Fruit fly (Drosophila melanogaster) whole organism: ENCODE results near the gene CG7304.

Source experiments
- CG8478 ChIP-seq: fragments of >200 bp; optimal IDR thresholded peaks from 2 replicates; lab custom pipeline; 2018; ENCODE audit warnings: inconsistent platforms
- Dll ChIP-seq: fragments of >200 bp; optimal IDR thresholded peaks from 2 replicates; lab custom pipeline; 2017
- EcR ChIP-seq, 2 experiments: fragments of >200 bp; optimal IDR thresholded peaks; 2 replicates each; lab custom pipeline; 2017; ENCODE audit warnings: missing biosample characterization in 2 of 2, missing genetic modification characterization in 2 of 2, missing genetic modification reagents in 2 of 2
- pan ChIP-seq: fragments of >200 bp; optimal IDR thresholded peaks from 2 replicates; lab custom pipeline; 2017
- psq ChIP-seq: fragments of >200 bp; optimal IDR thresholded peaks from 2 replicates; lab custom pipeline; 2017
- usp ChIP-seq: fragments of >200 bp; optimal IDR thresholded peaks from 2 replicates; lab custom pipeline; 2017; ENCODE audit warnings: missing biosample characterization, missing genetic modification characterization, mixed read lengths

CG7304 gene

DNA sequence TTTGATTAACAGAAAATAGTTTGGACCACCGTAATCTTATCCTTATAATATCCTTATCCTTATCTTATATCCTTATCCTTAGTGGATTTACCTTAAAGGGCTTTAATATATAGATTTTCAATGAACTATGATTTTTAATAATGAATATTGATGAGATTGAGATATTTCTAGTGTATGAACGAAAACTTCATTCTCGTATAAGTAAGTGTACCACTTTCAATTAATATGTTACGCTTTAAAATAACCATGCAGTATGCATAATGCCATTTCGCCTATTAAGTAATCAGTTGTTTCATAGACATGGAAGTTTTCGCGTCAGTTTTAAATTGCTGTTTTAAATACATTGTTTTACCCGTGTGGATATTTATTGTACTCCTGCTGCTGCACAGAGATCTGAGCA lies at the start of gene CG7304:
TSS of gene CG7304 (plus strand) at position 301 of the 400 bp plus-strand sequence.
- TF ChIP-seq EcR (GFP tag; optimal IDR thresholded peaks at IDR 0.05; lab: Kevin White, UChicago) (no peak), CG8478 (no peak), Dll (no peak), psq (lab: Kevin White, UChicago) (no peak), pan (lab: Kevin White, UChicago) (no peak), usp (GFP tag; lab: Kevin White, UChicago) (no peak)

DNA sequence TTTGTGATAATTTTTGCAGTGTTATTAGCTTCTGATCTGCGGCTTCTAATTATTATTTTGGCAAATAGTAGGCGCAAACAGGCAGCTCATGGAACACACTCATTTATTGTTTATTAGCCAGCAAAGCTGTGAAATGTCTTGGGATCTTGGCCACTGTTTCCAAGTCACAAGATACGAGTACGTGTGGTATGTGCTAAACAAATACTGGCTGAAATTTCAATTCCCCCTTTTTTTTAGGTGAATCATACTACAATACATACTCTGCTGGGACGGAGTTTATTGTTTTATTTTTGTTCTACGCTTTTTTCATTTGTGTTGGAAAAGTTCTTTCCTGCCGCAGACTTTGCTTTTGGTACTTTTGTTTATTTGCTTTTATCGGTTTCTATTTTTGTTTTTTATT lies 48.5 kb upstream of the CG7304 start:
- TF ChIP-seq EcR (GFP tag; optimal IDR thresholded peaks at IDR 0.05; lab: Kevin White, UChicago): no peak
- TF ChIP-seq pan (lab: Kevin White, UChicago): no peak
- TF ChIP-seq psq (lab: Kevin White, UChicago): no peak

DNA sequence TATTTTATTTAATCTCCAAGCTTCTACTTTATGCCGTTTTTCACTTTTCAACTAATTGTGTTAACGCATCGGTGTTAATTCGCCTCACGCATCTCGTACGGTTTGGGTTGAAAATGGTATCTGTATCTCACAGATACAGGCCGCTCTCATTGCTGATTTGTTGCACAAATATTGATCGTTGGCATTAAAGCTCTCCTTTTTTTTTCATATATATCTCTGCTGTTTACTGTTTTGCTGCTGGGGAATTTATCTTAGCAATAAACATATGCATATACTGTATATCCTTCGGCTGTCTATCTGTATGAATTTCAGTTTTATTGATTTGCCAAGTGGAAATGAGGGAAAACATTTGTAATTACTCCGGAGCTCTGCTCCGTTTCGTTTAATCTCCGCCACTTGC lies 46.9 kb upstream of the CG7304 start:
- TF ChIP-seq usp (GFP tag; lab: Kevin White, UChicago): no peak

DNA sequence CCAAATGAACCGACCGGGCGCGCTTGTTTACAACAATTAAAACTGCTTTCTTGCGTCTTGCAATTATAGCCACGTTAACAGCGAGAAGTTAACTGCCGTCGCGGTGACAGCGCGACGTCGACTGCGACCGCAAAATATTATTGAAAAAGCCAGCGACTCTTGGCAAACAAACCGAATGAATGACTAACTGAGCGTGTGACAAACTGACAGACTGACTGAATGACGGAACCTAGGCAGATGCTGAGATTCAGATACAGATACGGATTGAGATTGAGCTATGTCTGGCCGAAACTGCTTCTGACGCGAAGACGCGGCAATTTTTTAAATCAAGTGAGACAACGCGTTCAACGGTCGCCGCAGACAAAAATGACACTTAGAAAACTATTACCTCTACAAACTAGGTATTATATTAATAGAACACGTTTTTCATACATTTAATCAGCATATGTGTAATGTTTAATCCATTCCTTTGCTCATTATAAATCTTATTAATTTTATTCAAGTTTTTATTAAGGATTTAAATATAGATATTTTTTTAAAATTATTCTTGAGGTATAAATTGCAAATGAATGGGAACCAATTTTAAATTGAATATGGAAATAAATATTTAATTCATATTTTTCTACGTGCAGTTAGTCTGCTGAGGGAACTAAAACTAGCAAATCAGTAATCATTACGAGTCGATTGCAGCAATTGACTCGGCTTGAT lies 45.0 kb upstream of the CG7304 start:
- no peak for TF ChIP-seq pan (lab: Kevin White, UChicago)
- no peak for TF ChIP-seq CG8478
- TF ChIP-seq psq (lab: Kevin White, UChicago): no peak
- no peak for TF ChIP-seq EcR (GFP tag; optimal IDR thresholded peaks at IDR 0.05; lab: Kevin White, UChicago)
- no peak for TF ChIP-seq Dll
- TF ChIP-seq usp (GFP tag; lab: Kevin White, UChicago): no peak

DNA sequence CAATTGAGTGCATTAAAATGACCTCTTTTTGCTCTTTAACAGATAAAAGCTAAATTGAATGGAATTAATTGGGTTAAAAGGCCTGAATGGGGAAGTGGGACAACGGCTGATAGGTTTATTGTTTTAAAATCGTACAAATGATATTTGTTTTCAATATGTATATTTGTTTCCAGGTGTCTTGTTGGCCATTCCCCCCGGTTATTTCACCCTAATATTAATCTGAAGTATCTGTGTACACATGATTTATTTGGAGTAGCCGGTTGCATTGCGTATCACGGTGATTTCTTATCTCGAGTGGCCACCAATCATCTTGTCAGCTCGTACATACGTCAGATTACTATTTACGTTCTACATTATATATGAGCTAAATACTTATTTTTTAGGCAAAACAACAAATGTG lies 43.2 kb upstream of the CG7304 start:
- TF ChIP-seq CG8478: no peak
- TF ChIP-seq pan (lab: Kevin White, UChicago): no peak
- TF ChIP-seq EcR (GFP tag; optimal IDR thresholded peaks at IDR 0.05; lab: Kevin White, UChicago): no peak
- no peak for TF ChIP-seq psq (lab: Kevin White, UChicago)
- TF ChIP-seq Dll: no peak
- TF ChIP-seq usp (GFP tag; lab: Kevin White, UChicago): no peak

DNA sequence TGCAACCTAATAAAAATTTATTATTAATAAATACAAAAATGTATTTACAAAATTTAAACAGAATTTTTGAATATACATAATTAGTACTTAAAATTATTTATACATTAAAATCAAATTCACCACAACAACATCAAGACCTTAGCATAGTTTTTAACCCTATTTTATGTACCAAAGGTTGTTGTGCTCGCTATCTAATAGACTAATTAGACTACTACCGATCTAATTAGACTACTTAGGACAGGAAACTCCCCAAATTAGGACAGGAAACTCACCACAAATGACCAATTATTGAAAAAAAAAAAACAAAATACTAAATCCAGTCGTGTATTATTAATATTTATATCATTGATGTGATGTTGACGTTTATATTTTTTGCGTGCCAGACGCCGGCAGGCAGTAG lies 42.5 kb upstream of the CG7304 start:
- TF ChIP-seq psq (lab: Kevin White, UChicago): no peak
- no peak for TF ChIP-seq EcR (GFP tag; optimal IDR thresholded peaks at IDR 0.05; lab: Kevin White, UChicago)
- TF ChIP-seq Dll: no peak
- no peak for TF ChIP-seq pan (lab: Kevin White, UChicago)
- TF ChIP-seq usp (GFP tag; lab: Kevin White, UChicago): no peak
- no peak for TF ChIP-seq CG8478

DNA sequence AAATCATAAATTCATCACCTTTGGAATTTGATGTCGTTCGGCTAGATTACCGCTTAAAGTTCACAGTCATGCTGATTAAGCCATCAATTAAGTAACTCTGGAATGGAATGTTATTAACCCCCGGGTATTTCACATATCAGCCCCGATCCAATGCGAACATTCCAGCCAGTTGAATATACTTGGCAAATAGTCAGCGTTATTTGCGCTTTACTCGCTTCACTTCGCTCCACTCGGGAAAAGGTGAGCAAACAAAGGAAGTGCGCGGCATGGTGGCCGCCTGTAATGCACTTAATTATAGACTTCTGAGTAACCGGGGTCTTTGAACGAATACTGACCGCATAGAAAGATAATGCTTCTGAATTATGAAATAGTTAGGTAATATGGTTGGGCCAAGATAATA lies 41.9 kb upstream of the CG7304 start:
- TF ChIP-seq EcR (GFP tag; optimal IDR thresholded peaks at IDR 0.05; lab: Kevin White, UChicago) (no peak), pan (lab: Kevin White, UChicago) (no peak), Dll (no peak), usp (GFP tag; lab: Kevin White, UChicago) (no peak), psq (lab: Kevin White, UChicago) (no peak), CG8478 (no peak)

DNA sequence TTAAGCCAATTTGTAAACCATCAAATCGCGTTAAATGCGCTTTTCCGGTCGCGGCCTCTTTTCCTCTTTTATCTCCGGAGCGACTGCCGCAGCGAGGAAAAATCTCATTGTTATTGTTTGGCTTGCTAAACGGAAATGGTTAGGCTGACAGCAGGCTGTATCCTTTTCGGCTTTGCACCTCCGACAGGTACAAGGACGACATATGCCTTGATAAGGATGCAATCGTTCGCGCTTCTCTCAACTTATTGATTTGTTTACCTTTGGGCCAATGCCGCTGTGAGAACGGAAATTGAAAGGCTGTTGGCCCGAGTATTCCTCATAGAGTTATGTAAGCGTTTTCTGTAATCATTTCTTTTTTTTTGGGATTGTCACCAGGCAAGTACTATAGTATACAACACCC lies 41.0 kb upstream of the CG7304 start:
- TF ChIP-seq EcR (GFP tag; optimal IDR thresholded peaks at IDR 0.05; lab: Kevin White, UChicago): no peak
- TF ChIP-seq pan (lab: Kevin White, UChicago): no peak
- no peak for TF ChIP-seq psq (lab: Kevin White, UChicago)
- no peak for TF ChIP-seq CG8478
- TF ChIP-seq Dll: no peak
- no peak for TF ChIP-seq usp (GFP tag; lab: Kevin White, UChicago)

DNA sequence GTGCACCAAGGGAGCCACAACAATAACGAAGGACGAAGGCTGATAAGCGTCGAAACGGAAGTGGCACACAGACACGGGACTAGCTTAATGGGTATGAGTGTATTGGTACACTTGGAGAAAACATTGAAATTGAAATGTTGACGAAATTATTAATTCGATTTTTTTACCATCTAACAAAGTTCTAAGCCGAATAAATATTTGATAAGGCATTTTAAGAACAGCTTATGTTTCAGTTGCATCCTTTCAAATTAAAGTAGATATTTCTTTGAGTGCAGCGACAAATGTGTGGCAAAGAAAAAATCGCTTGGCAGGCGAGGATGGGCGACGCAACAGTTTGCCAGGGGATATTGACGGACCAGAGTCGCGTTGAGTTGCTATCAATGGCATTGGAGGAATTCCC lies 39.5 kb upstream of the CG7304 start:
- TF ChIP-seq EcR (GFP tag; optimal IDR thresholded peaks at IDR 0.05; lab: Kevin White, UChicago) (no peak), Dll (no peak), psq (lab: Kevin White, UChicago) (no peak), pan (lab: Kevin White, UChicago) (no peak), usp (GFP tag; lab: Kevin White, UChicago) (no peak), CG8478 (no peak)

DNA sequence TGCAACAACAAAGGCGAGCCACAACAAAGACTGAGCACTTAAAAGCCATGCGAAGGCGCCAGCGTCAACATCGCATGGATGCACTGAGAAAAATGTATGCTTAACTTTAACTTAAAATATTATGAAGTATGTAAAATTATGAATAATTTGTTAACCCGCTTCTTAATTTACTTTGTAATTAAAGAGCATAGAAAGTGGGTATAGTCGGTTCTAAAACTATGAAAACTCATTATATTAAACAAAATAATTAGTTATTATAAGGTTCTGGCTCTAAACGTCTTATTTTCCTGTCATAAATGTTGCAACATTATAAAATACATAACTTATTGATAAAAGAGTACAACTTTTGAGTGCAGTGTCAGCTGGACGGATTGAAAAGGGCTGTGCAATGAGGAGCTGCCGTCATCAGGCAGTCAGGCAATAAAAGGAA lies 37.9 kb upstream of the CG7304 start:
- TF ChIP-seq CG8478 (no peak), EcR (GFP tag; optimal IDR thresholded peaks at IDR 0.05; lab: Kevin White, UChicago) (no peak), psq (lab: Kevin White, UChicago) (no peak)

DNA sequence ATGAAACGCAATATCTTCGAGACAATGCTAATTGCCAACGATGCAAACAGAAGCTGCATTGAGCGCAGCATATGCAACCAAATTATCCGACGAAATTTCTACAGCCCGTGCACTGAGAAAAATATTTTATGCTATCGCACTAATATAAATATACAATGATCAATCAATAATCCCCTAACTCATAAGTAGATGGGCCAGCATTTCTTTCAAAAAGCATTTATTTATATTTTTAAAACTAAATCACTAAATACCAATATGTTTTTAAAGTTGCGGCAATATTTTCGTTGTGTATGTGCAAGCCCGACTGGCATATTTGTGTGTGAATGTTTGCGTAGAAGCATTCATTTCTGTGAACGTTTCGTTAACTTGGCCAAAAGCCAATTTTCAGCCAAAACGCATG lies 33.3 kb upstream of the CG7304 start:
- TF ChIP-seq pan (lab: Kevin White, UChicago) (no peak), psq (lab: Kevin White, UChicago) (no peak), usp (GFP tag; lab: Kevin White, UChicago) (no peak), EcR (GFP tag; optimal IDR thresholded peaks at IDR 0.05; lab: Kevin White, UChicago) (no peak), Dll (no peak), CG8478 (no peak)

DNA sequence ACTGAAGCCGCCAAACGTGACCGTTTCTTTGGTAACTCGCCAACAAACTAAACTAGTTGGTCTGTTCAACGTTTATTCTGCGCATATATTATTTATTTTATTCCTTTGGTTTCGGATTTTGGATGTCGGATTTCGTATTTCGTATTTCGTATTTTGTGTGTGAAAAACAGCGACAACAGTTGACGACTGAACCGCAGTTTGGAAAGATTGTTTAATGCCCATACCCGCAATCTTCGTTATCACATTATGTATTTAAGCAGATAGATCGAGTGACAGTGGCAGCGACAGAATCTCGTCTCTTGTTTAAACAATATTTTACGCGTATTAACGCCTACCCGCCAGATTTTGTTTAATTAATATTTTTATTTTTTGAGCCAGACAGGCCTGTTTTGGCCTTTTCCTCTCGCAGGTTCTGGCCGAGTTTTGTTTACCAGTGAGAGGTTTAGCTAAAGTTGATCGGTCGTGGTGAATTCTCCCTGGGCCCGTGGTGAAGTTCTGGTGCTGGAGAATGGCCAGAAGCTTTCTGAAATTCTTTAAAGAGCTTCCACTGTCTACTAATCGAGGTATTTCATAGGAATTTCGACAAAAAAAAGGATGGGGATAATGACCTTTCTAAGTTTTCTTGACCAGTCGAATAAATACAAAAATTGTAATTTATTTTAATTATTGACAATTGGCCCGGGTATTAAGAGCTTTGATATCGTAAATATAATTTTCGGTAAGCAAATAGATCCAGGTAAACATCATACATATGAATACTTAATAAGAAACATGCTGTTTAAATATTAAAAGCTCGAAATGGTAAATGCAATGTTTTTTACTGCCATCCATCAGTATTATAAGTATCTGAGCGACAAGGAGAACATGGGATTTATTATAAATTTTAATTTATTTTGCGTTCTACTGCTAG lies 31.6 kb upstream of the CG7304 start, which contains the start of the genes comm3 and CG43083:
TSS of gene comm3 (minus strand) at position 51 of the 910 bp plus-strand sequence.
TSS of gene CG43083 (plus strand) at position 860 of the 910 bp plus-strand sequence.
- TF ChIP-seq Dll (no peak), CG8478 (no peak), EcR (GFP tag; optimal IDR thresholded peaks at IDR 0.05; lab: Kevin White, UChicago) (no peak), usp (GFP tag; lab: Kevin White, UChicago) (no peak)
